Fruit fly (Drosophila melanogaster) whole organism, embryonic: Measurements from ENCODE around the gene CG7841.

ENCODE experiments used
- Blimp-1 ChIP-seq: fragments of 200-800 bp; sonication (Bioruptor generic); optimal IDR thresholded peaks from 3 replicates; lab custom pipeline; 2018; ENCODE audit warnings: missing biosample characterization, missing genetic modification characterization, mild to moderate bottlenecking, moderate library complexity, missing genetic modification reagents
- CG11085 ChIP-seq: fragments of 200-800 bp; sonication (Bioruptor generic); IDR thresholded peaks from 2 replicates; pipeline ENCODE4 v1.3.6; 2022; ENCODE audit warnings: missing biosample characterization, missing genetic modification characterization
- CG12769 ChIP-seq: fragments of 200-800 bp; sonication (Bioruptor generic); optimal IDR thresholded peaks from 2 replicates; lab custom pipeline; 2019; ENCODE audit warnings: missing biosample characterization, mild to moderate bottlenecking, missing genetic modification characterization, moderate library complexity
- CG13424 ChIP-seq: fragments of 200-800 bp; sonication (Bioruptor generic); optimal IDR thresholded peaks from 2 replicates; lab custom pipeline; 2019; ENCODE audit warnings: missing biosample characterization, mild to moderate bottlenecking, missing genetic modification characterization, moderate library complexity
- CG14965 ChIP-seq: fragments of 200-800 bp; sonication (Bioruptor generic); optimal IDR thresholded peaks from 2 replicates; lab custom pipeline; 2016; ENCODE audit warnings: missing biosample characterization, missing genetic modification characterization, borderline replicate concordance
- CG17912 ChIP-seq: fragments of 200-800 bp; sonication (Bioruptor generic); optimal IDR thresholded peaks from 2 replicates; lab custom pipeline; 2018; ENCODE audit warnings: missing biosample characterization, mild to moderate bottlenecking, missing genetic modification characterization
- CG18599 ChIP-seq: fragments of 200-800 bp; sonication (Bioruptor generic); optimal IDR thresholded peaks from 3 replicates; lab custom pipeline; 2017; ENCODE audit warnings: missing biosample characterization, missing genetic modification characterization, mild to moderate bottlenecking, moderate library complexity, missing genetic modification reagents
- CG2120 ChIP-seq: fragments of 200-800 bp; sonication (Bioruptor generic); optimal IDR thresholded peaks from 3 replicates; lab custom pipeline; 2016; ENCODE audit warnings: missing biosample characterization, missing genetic modification characterization
- CG2202 ChIP-seq: fragments of 200-800 bp; sonication (Bioruptor generic); optimal IDR thresholded peaks from 2 replicates; lab custom pipeline; 2018; ENCODE audit warnings: missing biosample characterization, mild to moderate bottlenecking, missing genetic modification characterization
- CG31388 ChIP-seq: fragments of 200-800 bp; sonication (Bioruptor generic); optimal IDR thresholded peaks from 2 replicates; lab custom pipeline; 2016; ENCODE audit warnings: missing biosample characterization, missing genetic modification characterization
- CG34376 ChIP-seq: fragments of 200-800 bp; sonication (Bioruptor generic); optimal IDR thresholded peaks from 2 replicates; lab custom pipeline; 2018; ENCODE audit warnings: missing biosample characterization, mild to moderate bottlenecking, missing genetic modification characterization
- CG7271 ChIP-seq: fragments of 200-800 bp; sonication (Bioruptor generic); optimal IDR thresholded peaks from 2 replicates; lab custom pipeline; 2018; ENCODE audit warnings: missing biosample characterization, mild to moderate bottlenecking, missing genetic modification characterization, moderate library complexity
- CG8944 ChIP-seq: fragments of 200-800 bp; sonication (Bioruptor generic); optimal IDR thresholded peaks from 3 replicates; lab custom pipeline; 2016; ENCODE audit warnings: missing biosample characterization, missing genetic modification characterization
- CG9817 ChIP-seq: fragments of 200-800 bp; sonication (Bioruptor generic); optimal IDR thresholded peaks from 2 replicates; lab custom pipeline; 2018; ENCODE audit warnings: missing biosample characterization, mild to moderate bottlenecking, missing genetic modification characterization, moderate library complexity
- D ChIP-seq, 2 experiments: fragments of 200-800 bp in 1 of 2; fragments of >200 bp in 1 of 2; sonication (Bioruptor generic) in 1 of 2; optimal IDR thresholded peaks; 2 replicates in 1 of 2; 3 replicates in 1 of 2; lab custom pipeline; 2017; ENCODE audit warnings: mild to moderate bottlenecking in 1 of 2, missing biosample characterization in 1 of 2, missing genetic modification characterization in 1 of 2, missing genetic modification reagents in 1 of 2
- Dip2 ChIP-seq: fragments of 200-800 bp; sonication (Bioruptor generic); IDR thresholded peaks from 2 replicates; pipeline ENCODE4 v1.3.6; 2022; ENCODE audit warnings: missing biosample characterization, missing genetic modification characterization
- GATAe ChIP-seq: fragments of 200-800 bp; sonication (Bioruptor generic); conservative IDR thresholded peaks from 2 replicates; pipeline ENCODE4 v1.3.6; 2022; ENCODE audit warnings: missing biosample characterization, missing genetic modification characterization
- Gsc ChIP-seq: fragments of 200-800 bp; sonication (Bioruptor generic); IDR thresholded peaks from 2 replicates; pipeline ENCODE4 v1.3.6; 2022; ENCODE audit warnings: missing biosample characterization, missing genetic modification characterization
- NFAT ChIP-seq: fragments of 200-800 bp; sonication (Bioruptor generic); IDR thresholded peaks from 2 replicates; pipeline ENCODE4 v1.3.6; 2022; ENCODE audit warnings: missing biosample characterization, missing genetic modification characterization
- Pdp1 ChIP-seq, 2 experiments: fragments of 200-800 bp; sonication (Bioruptor generic); optimal IDR thresholded peaks; 3 replicates each; lab custom pipeline; 2016; ENCODE audit warnings: missing biosample characterization in 2 of 2, missing genetic modification characterization in 2 of 2, mild to moderate bottlenecking in 1 of 2, moderate library complexity in 1 of 2
- Poxn ChIP-seq: fragments of 200-800 bp; sonication (Bioruptor generic); IDR thresholded peaks from 2 replicates; pipeline ENCODE4 v1.3.6; 2022; ENCODE audit warnings: missing biosample characterization, missing genetic modification characterization
- Scr ChIP-seq: fragments of 200-800 bp; sonication (Bioruptor generic); IDR thresholded peaks from 2 replicates; pipeline ENCODE4 v1.3.6; 2022; ENCODE audit warnings: missing biosample characterization, missing genetic modification characterization; ENCODE audit not compliant: partially characterized antibody
- Six4 ChIP-seq: fragments of 200-800 bp; sonication (Bioruptor generic); optimal IDR thresholded peaks from 2 replicates; lab custom pipeline; 2016; ENCODE audit warnings: missing biosample characterization, missing genetic modification characterization
- abd-A ChIP-seq: fragments of 200-800 bp; sonication (Bioruptor generic); optimal IDR thresholded peaks from 3 replicates; lab custom pipeline; 2019; ENCODE audit warnings: missing biosample characterization, mild to moderate bottlenecking, missing genetic modification characterization, moderate library complexity
- ap ChIP-seq: fragments of 200-800 bp; sonication (Bioruptor generic); IDR thresholded peaks from 2 replicates; pipeline ENCODE4 v1.3.6; 2022; ENCODE audit warnings: missing biosample characterization, missing genetic modification characterization
- chinmo ChIP-seq: fragments of 200-800 bp; sonication (Bioruptor generic); IDR thresholded peaks from 4 replicates; pipeline ENCODE4 v1.3.6; 2022; ENCODE audit warnings: missing biosample characterization, missing genetic modification characterization; ENCODE audit not compliant: partially characterized antibody
- gce ChIP-seq: fragments of 200-800 bp; sonication (Bioruptor generic); IDR thresholded peaks from 3 replicates; pipeline ENCODE4 v1.3.6; 2022; ENCODE audit warnings: missing biosample characterization, missing genetic modification characterization
- gsb ChIP-seq: fragments of 200-800 bp; sonication (Bioruptor generic); IDR thresholded peaks from 2 replicates; pipeline ENCODE4 v1.3.6; 2022; ENCODE audit warnings: missing biosample characterization, missing genetic modification characterization
- ind ChIP-seq: fragments of 200-800 bp; sonication (Bioruptor generic); optimal IDR thresholded peaks from 3 replicates; lab custom pipeline; 2016; ENCODE audit warnings: missing biosample characterization, missing genetic modification characterization
- jing ChIP-seq: fragments of 200-800 bp; sonication (Bioruptor generic); optimal IDR thresholded peaks from 2 replicates; lab custom pipeline; 2018; ENCODE audit warnings: missing biosample characterization, mild to moderate bottlenecking, missing genetic modification characterization
- kni ChIP-seq: fragments of 200-800 bp; sonication (Bioruptor generic); optimal IDR thresholded peaks from 3 replicates; lab custom pipeline; 2017; ENCODE audit warnings: mild to moderate bottlenecking, missing biosample characterization, missing genetic modification reagents, missing genetic modification characterization
- lab ChIP-seq: fragments of 200-800 bp; sonication (Bioruptor generic); optimal IDR thresholded peaks from 3 replicates; lab custom pipeline; 2017; ENCODE audit warnings: missing biosample characterization, missing genetic modification characterization, mild to moderate bottlenecking, moderate library complexity, missing genetic modification reagents
- mirr ChIP-seq: fragments of 200-800 bp; sonication (Bioruptor generic); optimal IDR thresholded peaks from 3 replicates; lab custom pipeline; 2018; ENCODE audit warnings: missing biosample characterization, mild to moderate bottlenecking, missing genetic modification characterization
- nau ChIP-seq: fragments of 200-800 bp; sonication (Bioruptor generic); optimal IDR thresholded peaks from 3 replicates; lab custom pipeline; 2017; ENCODE audit warnings: missing biosample characterization, mild to moderate bottlenecking, missing genetic modification characterization, missing genetic modification reagents
- oc ChIP-seq: fragments of 200-800 bp; sonication (Bioruptor generic); optimal IDR thresholded peaks from 2 replicates; lab custom pipeline; 2018; ENCODE audit warnings: missing biosample characterization, mild to moderate bottlenecking, missing genetic modification characterization, moderate library complexity
- pfk ChIP-seq: fragments of 200-800 bp; sonication (Bioruptor generic); optimal IDR thresholded peaks from 2 replicates; lab custom pipeline; 2018; ENCODE audit warnings: missing biosample characterization, mild to moderate bottlenecking, missing genetic modification characterization, moderate library complexity
- pros ChIP-seq: fragments of 200-800 bp; sonication (Bioruptor generic); optimal IDR thresholded peaks from 3 replicates; lab custom pipeline; 2019; ENCODE audit warnings: missing biosample characterization, mild to moderate bottlenecking, missing genetic modification characterization, moderate library complexity
- salm ChIP-seq: fragments of 200-800 bp; sonication (Bioruptor generic); optimal IDR thresholded peaks from 2 replicates; lab custom pipeline; 2018; ENCODE audit warnings: missing biosample characterization, mild to moderate bottlenecking, missing genetic modification characterization
- scrt ChIP-seq: fragments of 200-800 bp; sonication (Bioruptor generic); optimal IDR thresholded peaks from 2 replicates; lab custom pipeline; 2018; ENCODE audit warnings: missing biosample characterization, mild to moderate bottlenecking, missing genetic modification characterization, moderate library complexity
- sens ChIP-seq: fragments of 200-800 bp; sonication (Bioruptor generic); peaks from one replicate; lab custom pipeline; 2016; ENCODE audit warnings: missing biosample characterization, missing genetic modification characterization
- sisA ChIP-seq: fragments of 200-800 bp; sonication (Bioruptor generic); IDR thresholded peaks from 2 replicates; pipeline ENCODE4 v1.3.6; 2022; ENCODE audit warnings: missing biosample characterization, missing genetic modification characterization
- slp2 ChIP-seq: fragments of 200-800 bp; sonication (Bioruptor generic); optimal IDR thresholded peaks from 2 replicates; lab custom pipeline; 2016; ENCODE audit warnings: missing biosample characterization, missing genetic modification characterization
- sqz ChIP-seq: fragments of 200-800 bp; sonication (Bioruptor generic); optimal IDR thresholded peaks from 3 replicates; lab custom pipeline; 2018; ENCODE audit warnings: missing biosample characterization, mild to moderate bottlenecking, missing genetic modification characterization
- sr ChIP-seq: fragments of 200-800 bp; sonication (Bioruptor generic); IDR thresholded peaks from 3 replicates; pipeline ENCODE4 v1.3.6; 2022; ENCODE audit warnings: missing biosample characterization, missing genetic modification characterization
- vvl ChIP-seq: fragments of 200-800 bp; sonication (Bioruptor generic); IDR thresholded peaks from 2 replicates; pipeline ENCODE4 v1.3.6; 2022; ENCODE audit warnings: missing biosample characterization, missing genetic modification characterization
- zen ChIP-seq: fragments of 200-800 bp; sonication (Bioruptor generic); optimal IDR thresholded peaks from 3 replicates; lab custom pipeline; 2018; ENCODE audit warnings: missing biosample characterization, mild to moderate bottlenecking, missing genetic modification characterization, moderate library complexity

CG7841 gene

DNA sequence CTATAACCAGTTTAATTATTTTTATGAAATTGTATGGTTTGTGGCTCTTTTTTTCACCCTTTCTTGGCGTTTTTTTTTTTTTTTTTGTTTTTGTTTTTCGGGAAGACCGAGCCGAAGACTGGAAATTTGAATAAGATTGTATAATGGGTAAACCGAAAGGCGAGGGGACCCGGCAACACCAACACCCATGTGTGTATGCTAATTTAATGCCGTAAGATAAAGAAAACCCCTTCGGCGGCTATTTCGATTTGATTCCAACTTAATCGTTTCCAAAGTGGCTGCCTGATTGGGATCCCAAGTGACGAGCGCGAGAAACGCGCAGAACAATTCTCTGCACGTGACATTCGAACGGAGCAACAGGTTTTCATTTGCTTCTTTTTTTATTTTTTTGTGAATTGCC lies 35.4 kb upstream of the CG7841 start (continued):
- TF ChIP-seq D (optimal IDR thresholded peaks at IDR 0.05; lab: Kevin White, UChicago) (no peak), D (GFP tag; optimal IDR thresholded peaks at IDR 0.05; lab: Kevin White, UChicago) (no peak), vvl (peak; percentile 91), Gsc (no peak), CG13424 (tag; lab: Kevin White, UChicago) (no peak), CG7271 (tag; lab: Kevin White, UChicago) (no peak), CG17912 (GFP tag; lab: Kevin White, UChicago) (no peak), Dip2 (no peak), Blimp-1 (GFP tag; lab: Kevin White, UChicago) (no peak), chinmo (GFP tag; lab: Robert Waterston, UW) (0 out of 4 replicates have a peak, but pooled peaks have one; percentile 5), gsb (GFP tag; lab: Robert Waterston, UW) (no peak), sens (GFP tag; lab: Kevin White, UChicago) (peak; percentile 16), CG8944 (no peak), slp2 (GFP tag; lab: Kevin White, UChicago) (no peak), CG12769 (tag; lab: Kevin White, UChicago) (no peak), pfk (GFP tag; lab: Kevin White, UChicago) (no peak), kni (GFP tag; lab: Kevin White, UChicago) (peak; percentile 10), lab (GFP tag; lab: Kevin White, UChicago) (no peak), pros (GFP tag; lab: Kevin White, UChicago) (peak; percentile 93), Pdp1 (GFP tag; optimal IDR thresholded peaks at IDR 0.05; lab: Kevin White, UChicago) (peak in 1 of 2 experiments; percentile 76), CG18599 (GFP tag; lab: Kevin White, UChicago) (no peak), sqz (peak; percentile 62), nau (GFP tag; lab: Kevin White, UChicago) (no peak), Six4 (no peak), Scr (GFP tag; lab: Robert Waterston, UW) (no peak), mirr (GFP tag; lab: Kevin White, UChicago) (no peak), Poxn (no peak)

DNA sequence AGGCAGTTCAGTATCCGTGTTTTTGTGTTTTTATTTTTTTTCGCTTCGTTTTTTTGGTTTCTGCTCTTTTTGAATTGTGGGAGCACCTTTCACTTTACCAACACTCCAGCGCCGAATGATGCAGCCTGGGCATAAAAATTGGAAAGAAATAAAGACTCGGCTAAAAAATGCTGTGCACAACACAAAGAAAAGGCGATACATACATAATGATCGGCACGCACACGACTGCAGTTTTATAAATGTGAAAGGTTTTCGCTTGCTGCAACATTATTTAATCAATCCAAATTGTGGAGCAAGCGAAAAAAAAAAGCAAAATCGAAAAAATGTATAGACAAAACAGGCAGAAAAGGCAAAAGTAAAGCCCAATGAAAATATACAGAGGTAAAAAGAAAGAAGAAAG lies 35.0 kb upstream of the CG7841 start:
- TF ChIP-seq CG14965 (GFP tag; lab: Kevin White, UChicago) (no peak), sr (GFP tag; lab: Robert Waterston, UW) (no peak), CG31388 (GFP tag; lab: Kevin White, UChicago) (no peak), CG11085 (no peak), ap (no peak), jing (GFP tag; lab: Kevin White, UChicago) (no peak), mirr (GFP tag; lab: Kevin White, UChicago) (no peak), CG2202 (tag; lab: Kevin White, UChicago) (no peak), salm (tag; lab: Kevin White, UChicago) (no peak)

DNA sequence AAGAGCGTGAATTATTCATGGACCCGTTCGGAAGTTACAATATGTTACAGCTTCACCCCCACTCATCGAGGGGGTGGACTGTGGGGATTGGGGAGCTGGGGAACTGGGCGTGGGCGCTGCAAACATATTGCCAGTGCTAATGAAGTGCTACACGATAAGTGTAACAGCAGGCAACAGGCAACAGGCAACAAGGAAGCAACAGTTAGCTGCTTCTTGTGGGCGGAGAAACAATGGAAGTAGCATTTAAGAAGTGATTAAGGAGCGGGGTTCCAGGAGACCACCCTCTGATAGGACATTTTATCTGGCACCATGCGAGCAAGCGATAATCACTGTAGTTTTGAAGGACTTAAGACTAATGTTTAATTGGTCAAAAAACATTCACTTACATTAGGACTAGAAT lies 33.2 kb upstream of the CG7841 start:
- TF ChIP-seq sisA (GFP tag; lab: Robert Waterston, UW) (no peak), oc (tag; lab: Kevin White, UChicago) (no peak), GATAe (GFP tag; lab: Robert Waterston, UW) (no peak), ind (no peak), gce (GFP tag; lab: Robert Waterston, UW) (no peak), CG2120 (GFP tag; lab: Kevin White, UChicago) (no peak), CG9817 (no peak), NFAT (GFP tag; lab: Robert Waterston, UW) (no peak), CG34376 (GFP tag; lab: Kevin White, UChicago) (no peak), scrt (GFP tag; lab: Kevin White, UChicago) (peak; percentile 94), abd-A (tag; lab: Kevin White, UChicago) (peak; percentile 40), zen (tag; lab: Kevin White, UChicago) (peak; percentile 51)
